Fruit fly (Drosophila melanogaster) whole organism, embryonic: ENCODE data around the gene gish.

ENCODE experiments used
- Abd-B ChIP-seq: fragments of 200-800 bp; sonication (Bioruptor generic); optimal IDR thresholded peaks from 2 replicates; lab custom pipeline; 2018; ENCODE audit warnings: missing biosample characterization, mild to moderate bottlenecking, missing genetic modification characterization, moderate library complexity
- Blimp-1 ChIP-seq: fragments of 200-800 bp; sonication (Bioruptor generic); optimal IDR thresholded peaks from 3 replicates; lab custom pipeline; 2018; ENCODE audit warnings: missing biosample characterization, missing genetic modification characterization, mild to moderate bottlenecking, moderate library complexity, missing genetic modification reagents
- CG11085 ChIP-seq: fragments of 200-800 bp; sonication (Bioruptor generic); IDR thresholded peaks from 2 replicates; pipeline ENCODE4 v1.3.6; 2022; ENCODE audit warnings: missing biosample characterization, missing genetic modification characterization
- CG11456 ChIP-seq: fragments of 200-800 bp; sonication (Bioruptor generic); IDR thresholded peaks from 3 replicates; pipeline ENCODE4 v1.3.6; 2022; ENCODE audit warnings: missing biosample characterization, missing genetic modification characterization
- CG11560 ChIP-seq: fragments of 200-800 bp; sonication (Bioruptor generic); IDR thresholded peaks from 3 replicates; pipeline ENCODE4 v1.3.6; 2022; ENCODE audit warnings: missing biosample characterization, missing genetic modification characterization
- CG13287 ChIP-seq: fragments of 200-800 bp; sonication (Bioruptor generic); IDR thresholded peaks from 2 replicates; pipeline ENCODE4 v1.3.6; 2022; ENCODE audit warnings: missing biosample characterization, missing genetic modification characterization; ENCODE audit not compliant: partially characterized antibody
- CG14441 ChIP-seq: fragments of 200-800 bp; sonication (Bioruptor generic); IDR thresholded peaks from 2 replicates; pipeline ENCODE4 v1.3.6; 2022; ENCODE audit warnings: missing biosample characterization, missing genetic modification characterization
- CG15011 ChIP-seq: fragments of 200-800 bp; sonication (Bioruptor generic); optimal IDR thresholded peaks from 3 replicates; lab custom pipeline; 2018; ENCODE audit warnings: missing biosample characterization, mild to moderate bottlenecking, missing genetic modification characterization
- CG16813 ChIP-seq: fragments of 200-800 bp; sonication (Bioruptor generic); IDR thresholded peaks from 3 replicates; pipeline ENCODE4 v1.3.6; 2022; ENCODE audit warnings: missing biosample characterization, missing genetic modification characterization; ENCODE audit not compliant: partially characterized antibody
- CG2199 ChIP-seq: fragments of 200-800 bp; sonication (Bioruptor generic); IDR thresholded peaks from 3 replicates; pipeline ENCODE4 v1.3.6; 2022; ENCODE audit warnings: missing biosample characterization, missing genetic modification characterization
- CG2202 ChIP-seq: fragments of 200-800 bp; sonication (Bioruptor generic); optimal IDR thresholded peaks from 2 replicates; lab custom pipeline; 2018; ENCODE audit warnings: missing biosample characterization, mild to moderate bottlenecking, missing genetic modification characterization
- CG2678 ChIP-seq: fragments of 200-800 bp; sonication (Bioruptor generic); optimal IDR thresholded peaks from 3 replicates; lab custom pipeline; 2019; ENCODE audit warnings: missing biosample characterization, mild to moderate bottlenecking, missing genetic modification characterization, moderate library complexity
- CG33557 ChIP-seq: fragments of 200-800 bp; sonication (Bioruptor generic); optimal IDR thresholded peaks from 2 replicates; lab custom pipeline; 2019; ENCODE audit warnings: missing biosample characterization, mild to moderate bottlenecking, missing genetic modification characterization, moderate library complexity
- CG4730 ChIP-seq: fragments of 200-800 bp; sonication (Bioruptor generic); IDR thresholded peaks from 2 replicates; pipeline ENCODE4 v1.3.6; 2022; ENCODE audit warnings: missing biosample characterization, missing genetic modification characterization
- CG6765 ChIP-seq: fragments of 200-800 bp; sonication (Bioruptor generic); optimal IDR thresholded peaks from 3 replicates; lab custom pipeline; 2017; ENCODE audit warnings: missing biosample characterization, mild to moderate bottlenecking, missing genetic modification characterization
- CG7357 ChIP-seq: fragments of 200-800 bp; sonication (Bioruptor generic); IDR thresholded peaks from 3 replicates; pipeline ENCODE4 v1.3.6; 2022; ENCODE audit warnings: missing biosample characterization, missing genetic modification characterization
- CG7839 ChIP-seq: fragments of 200-800 bp; sonication (Bioruptor generic); optimal IDR thresholded peaks from 3 replicates; lab custom pipeline; 2018; ENCODE audit warnings: missing biosample characterization, mild to moderate bottlenecking, missing genetic modification characterization, moderate library complexity
- CG8388 ChIP-seq: fragments of 200-800 bp; sonication (Bioruptor generic); optimal IDR thresholded peaks from 2 replicates; lab custom pipeline; 2019; ENCODE audit warnings: missing biosample characterization, mild to moderate bottlenecking, missing genetic modification characterization, moderate library complexity
- CG9215 ChIP-seq: fragments of 200-800 bp; sonication (Bioruptor generic); IDR thresholded peaks from 2 replicates; pipeline ENCODE4 v1.3.6; 2022; ENCODE audit warnings: missing biosample characterization, missing genetic modification characterization
- CoRest ChIP-seq: fragments of 200-800 bp; sonication (Bioruptor generic); optimal IDR thresholded peaks from 3 replicates; lab custom pipeline; 2018; ENCODE audit warnings: missing biosample characterization, mild to moderate bottlenecking, missing genetic modification characterization, moderate library complexity
- Deaf1 ChIP-seq: fragments of 200-800 bp; optimal IDR thresholded peaks from 3 replicates; lab custom pipeline; 2019; ENCODE audit warnings: missing biosample characterization, mild to moderate bottlenecking, missing genetic modification characterization, moderate library complexity
- Dip2 ChIP-seq: fragments of 200-800 bp; sonication (Bioruptor generic); IDR thresholded peaks from 2 replicates; pipeline ENCODE4 v1.3.6; 2022; ENCODE audit warnings: missing biosample characterization, missing genetic modification characterization
- Dll ChIP-seq: fragments of 200-800 bp; sonication (Bioruptor generic); IDR thresholded peaks from 4 replicates; pipeline ENCODE4 v1.3.6; 2022; ENCODE audit warnings: missing biosample characterization, missing genetic modification characterization; ENCODE audit not compliant: partially characterized antibody
- HLH4C ChIP-seq: fragments of 200-800 bp; sonication (Bioruptor generic); IDR thresholded peaks from 3 replicates; pipeline ENCODE4 v1.3.6; 2022; ENCODE audit warnings: missing biosample characterization, missing genetic modification characterization; ENCODE audit not compliant: partially characterized antibody
- Hey ChIP-seq: fragments of 200-800 bp; sonication (Bioruptor generic); optimal IDR thresholded peaks from 3 replicates; lab custom pipeline; 2018; ENCODE audit warnings: missing biosample characterization, mild to moderate bottlenecking, missing genetic modification characterization
- NK7.1 ChIP-seq: fragments of 200-800 bp; sonication (Bioruptor generic); optimal IDR thresholded peaks from 3 replicates; lab custom pipeline; 2016; ENCODE audit warnings: missing biosample characterization, missing genetic modification characterization
- Nf-YC ChIP-seq: fragments of 200-800 bp; optimal IDR thresholded peaks from 3 replicates; lab custom pipeline; 2019; ENCODE audit warnings: missing biosample characterization, mild to moderate bottlenecking, missing genetic modification characterization, moderate library complexity
- Sin3A ChIP-seq: fragments of >200 bp; optimal IDR thresholded peaks from 2 replicates; lab custom pipeline; 2018
- Sry-β ChIP-seq: fragments of 200-800 bp; sonication (Bioruptor generic); optimal IDR thresholded peaks from 2 replicates; lab custom pipeline; 2018; ENCODE audit warnings: missing biosample characterization, mild to moderate bottlenecking, missing genetic modification characterization, moderate library complexity
- Vsx1 ChIP-seq: fragments of 200-800 bp; sonication (Bioruptor generic); optimal IDR thresholded peaks from 2 replicates; lab custom pipeline; 2017; ENCODE audit warnings: missing biosample characterization, mild to moderate bottlenecking, missing genetic modification characterization, missing genetic modification reagents
- YL-1 ChIP-seq: fragments of 200-800 bp; sonication (Bioruptor generic); optimal IDR thresholded peaks from 3 replicates; lab custom pipeline; 2017; ENCODE audit warnings: missing biosample characterization, mild to moderate bottlenecking, missing genetic modification characterization
- amos ChIP-seq: fragments of 200-800 bp; sonication (Bioruptor generic); IDR thresholded peaks from 2 replicates; pipeline ENCODE4 v1.3.6; 2022; ENCODE audit warnings: missing biosample characterization, missing genetic modification characterization; ENCODE audit not compliant: partially characterized antibody
- ase ChIP-seq: fragments of 200-800 bp; sonication (Bioruptor generic); IDR thresholded peaks from 3 replicates; pipeline ENCODE4 v1.3.6; 2022; ENCODE audit warnings: missing biosample characterization, missing genetic modification characterization
- bigmax ChIP-seq: fragments of 200-800 bp; sonication (Bioruptor generic); optimal IDR thresholded peaks from 2 replicates; lab custom pipeline; 2018; ENCODE audit warnings: missing biosample characterization, mild to moderate bottlenecking, missing genetic modification characterization
- crol ChIP-seq: fragments of 200-800 bp; sonication (Bioruptor generic); IDR thresholded peaks from 2 replicates; pipeline ENCODE4 v1.3.6; 2022; ENCODE audit warnings: missing biosample characterization, missing genetic modification characterization
- da ChIP-seq: fragments of 200-800 bp; sonication (Bioruptor generic); optimal IDR thresholded peaks from 2 replicates; lab custom pipeline; 2016; ENCODE audit warnings: missing biosample characterization, missing genetic modification characterization
- dati ChIP-seq: fragments of 200-800 bp; sonication (Bioruptor generic); IDR thresholded peaks from 2 replicates; pipeline ENCODE4 v1.3.6; 2022; ENCODE audit warnings: missing biosample characterization, missing genetic modification characterization
- eyg ChIP-seq: fragments of 200-800 bp; sonication (Bioruptor generic); optimal IDR thresholded peaks from 3 replicates; lab custom pipeline; 2016; ENCODE audit warnings: missing biosample characterization, missing genetic modification characterization
- gsb ChIP-seq: fragments of 200-800 bp; sonication (Bioruptor generic); IDR thresholded peaks from 2 replicates; pipeline ENCODE4 v1.3.6; 2022; ENCODE audit warnings: missing biosample characterization, missing genetic modification characterization
- gt ChIP-seq: fragments of 200-800 bp; sonication (Bioruptor generic); IDR thresholded peaks from 2 replicates; pipeline ENCODE4 v1.3.6; 2022; ENCODE audit warnings: missing biosample characterization, missing genetic modification characterization
- hb ChIP-seq: fragments of 200-800 bp; sonication (Bioruptor generic); IDR thresholded peaks from 3 replicates; pipeline ENCODE4 v1.3.6; 2022; ENCODE audit warnings: missing biosample characterization, missing genetic modification characterization; ENCODE audit not compliant: partially characterized antibody
- hbn ChIP-seq: fragments of 200-800 bp; sonication (Bioruptor generic); IDR thresholded peaks from 2 replicates; pipeline ENCODE4 v1.3.6; 2022; ENCODE audit warnings: missing biosample characterization, missing genetic modification characterization; ENCODE audit not compliant: partially characterized antibody
- knrl ChIP-seq: fragments of 200-800 bp; sonication (Bioruptor generic); IDR thresholded peaks from 3 replicates; pipeline ENCODE4 v1.3.6; 2022; ENCODE audit warnings: missing biosample characterization, missing genetic modification characterization; ENCODE audit not compliant: partially characterized antibody
- lola ChIP-seq, 3 experiments: fragments of >200 bp in 2 of 3; fragments of 200-800 bp in 1 of 3; sonication (Bioruptor generic) in 1 of 3; optimal IDR thresholded peaks; 2 replicates each; lab custom pipeline; 2017 to 2019; ENCODE audit warnings: missing biosample characterization in 3 of 3, missing genetic modification characterization in 3 of 3, mild to moderate bottlenecking in 1 of 3, moderate library complexity in 1 of 3
- p53 ChIP-seq: fragments of 200-800 bp; sonication (Bioruptor generic); optimal IDR thresholded peaks from 2 replicates; lab custom pipeline; 2016; ENCODE audit warnings: missing biosample characterization, missing genetic modification characterization
- pzg ChIP-seq: fragments of 200-800 bp; sonication (Bioruptor generic); optimal IDR thresholded peaks from 3 replicates; lab custom pipeline; 2018; ENCODE audit warnings: missing biosample characterization, mild to moderate bottlenecking, missing genetic modification characterization, moderate library complexity
- slou ChIP-seq: fragments of 200-800 bp; sonication (Bioruptor generic); optimal IDR thresholded peaks from 3 replicates; lab custom pipeline; 2016; ENCODE audit warnings: missing biosample characterization, missing genetic modification characterization
- so ChIP-seq: fragments of 200-800 bp; sonication (Bioruptor generic); IDR thresholded peaks from 3 replicates; pipeline ENCODE4 v1.3.6; 2022; ENCODE audit warnings: missing biosample characterization, missing genetic modification characterization
- toy ChIP-seq: fragments of 200-800 bp; sonication (Bioruptor generic); IDR thresholded peaks from 2 replicates; pipeline ENCODE4 v1.3.6; 2022; ENCODE audit warnings: missing biosample characterization, missing genetic modification characterization

gish gene

dm6 chr3R:16224415-16225165 lies 47.7 kb upstream of the gish start (continued):
- TF ChIP-seq ase, result no peak
- peak; percentile 11 for TF ChIP-seq pzg (GFP tag; lab: Kevin White, UChicago)
- no peak for TF ChIP-seq CG11456
- no peak for TF ChIP-seq hbn
- peak; percentile 97 for TF ChIP-seq CG2202
- no peak for TF ChIP-seq amos (GFP tag; lab: Robert Waterston, UW)
- TF ChIP-seq gt (GFP tag; lab: Robert Waterston, UW), result no peak
- TF ChIP-seq CG11085 (GFP tag; lab: Robert Waterston, UW), result no peak
- peak; percentile 97 for TF ChIP-seq Abd-B (GFP tag; lab: Kevin White, UChicago)
- TF ChIP-seq CG4730 (GFP tag; lab: Robert Waterston, UW), result no peak
- TF ChIP-seq Hey, result peak; percentile 59
- TF ChIP-seq Vsx1 (GFP tag; lab: Kevin White, UChicago), result peak; percentile 95
- peak; percentile 98 for TF ChIP-seq Blimp-1 (GFP tag; lab: Kevin White, UChicago)
- TF ChIP-seq da (GFP tag; lab: Kevin White, UChicago), result peak; percentile 90
- no peak for TF ChIP-seq CG11560 (tag; lab: Robert Waterston, UW)
- TF ChIP-seq lola (GFP tag; optimal IDR thresholded peaks at IDR 0.05; lab: Kevin White, UChicago), result peak in 1 of 3 experiments; percentile 98
- TF ChIP-seq CG13287, result no peak
- peak; percentile 75 for TF ChIP-seq Nf-YC (tag; lab: Kevin White, UChicago)
- peak; percentile 96 for TF ChIP-seq CG15011 (GFP tag; lab: Kevin White, UChicago)
- no peak for TF ChIP-seq HLH4C (GFP tag; lab: Robert Waterston, UW)
- TF ChIP-seq CoRest (tag; lab: Kevin White, UChicago), result peak; percentile 98
- no peak for TF ChIP-seq CG9215
- TF ChIP-seq CG2678 (tag; lab: Kevin White, UChicago), result peak; percentile 99
- no peak for TF ChIP-seq dati
- peak; percentile 96 for TF ChIP-seq CG6765 (GFP tag; lab: Kevin White, UChicago)
- peak; percentile 97 for TF ChIP-seq NK7.1 (GFP tag; lab: Kevin White, UChicago)
- peak; percentile 94 for TF ChIP-seq CG7357 (GFP tag; lab: Robert Waterston, UW)
- TF ChIP-seq CG7839 (tag; lab: Kevin White, UChicago), result peak; percentile 98
- no peak for TF ChIP-seq toy (GFP tag; lab: Robert Waterston, UW)
- TF ChIP-seq Deaf1 (tag; lab: Kevin White, UChicago), result peak; percentile 96
- TF ChIP-seq CG8388 (GFP tag; lab: Kevin White, UChicago), result peak; percentile 98
- peak; percentile 93 for TF ChIP-seq p53
- peak; percentile 75 for TF ChIP-seq Sry-β (GFP tag; lab: Kevin White, UChicago)
- TF ChIP-seq YL-1 (GFP tag; lab: Kevin White, UChicago), result peak; percentile 93
- TF ChIP-seq CG14441 (GFP tag; lab: Robert Waterston, UW), result no peak
- peak; percentile 98 for TF ChIP-seq eyg (GFP tag; lab: Kevin White, UChicago)
- TF ChIP-seq gsb (GFP tag; lab: Robert Waterston, UW), result no peak
- TF ChIP-seq CG16813 (GFP tag; lab: Robert Waterston, UW), result no peak
- no peak for TF ChIP-seq knrl (GFP tag; lab: Robert Waterston, UW)
- no peak for TF ChIP-seq crol (GFP tag; lab: Robert Waterston, UW)
- no peak for TF ChIP-seq so (GFP tag; lab: Robert Waterston, UW)
- TF ChIP-seq Dip2 (GFP tag; lab: Robert Waterston, UW), result no peak
- TF ChIP-seq CG2199 (GFP tag; lab: Robert Waterston, UW), result no peak
- TF ChIP-seq CG33557, result peak; percentile 96
- no peak for TF ChIP-seq Dll (GFP tag; lab: Robert Waterston, UW)
- TF ChIP-seq Sin3A (lab: Kevin White, UChicago), result no peak
- peak; percentile 78 for TF ChIP-seq bigmax (GFP tag; lab: Kevin White, UChicago)
- no peak for TF ChIP-seq hb (GFP tag; lab: Robert Waterston, UW)
- peak; percentile 90 for TF ChIP-seq slou (GFP tag; lab: Kevin White, UChicago)
